Fruit fly (Drosophila melanogaster) whole organism, prepupa: Measurements from ENCODE around the gene lectin-24Db.

Source experiments
- Eip78C ChIP-seq: fragments of 200-800 bp; sonication (Bioruptor generic); peaks from one replicate; lab custom pipeline; 2016; ENCODE audit warnings: missing biosample characterization, missing genetic modification characterization
- dsx ChIP-seq: fragments of 200-800 bp; optimal IDR thresholded peaks from 3 replicates; lab custom pipeline; 2019; ENCODE audit warnings: missing biosample characterization, mild to moderate bottlenecking, missing genetic modification characterization, moderate library complexity; ENCODE audit not compliant: poor library complexity, severe bottlenecking

The lectin-24Db gene

dm6 chr2L:4230562-4230961 lies 42.6 kb downstream of the lectin-24Db start:
- no peak for TF ChIP-seq dsx (GFP tag; lab: Kevin White, UChicago)
- TF ChIP-seq Eip78C: peak; percentile 40
